Fruit fly (Drosophila melanogaster): ENCODE measurements around the gene Oatp30B.

- TF ChIP-seq EcR (GFP tag; optimal IDR thresholded peaks at IDR 0.05): no peak
- TF ChIP-seq usp (GFP tag; optimal IDR thresholded peaks at IDR 0.05): no peak
- TF ChIP-seq psq (optimal IDR thresholded peaks at IDR 0.05): no peak
- no peak for TF ChIP-seq pan (optimal IDR thresholded peaks at IDR 0.05)
- no peak for TF ChIP-seq CG8478 (optimal IDR thresholded peaks at IDR 0.05)
Measured at dm6 chr2L:9576269-9576933, 55.4 kb downstream of the Oatp30B start, which contains the start of gene Mtpalpha.

All from whole organism.